Worm (Caenorhabditis elegans): ENCODE data around the gene mrpl-22.

Gene mrpl-22

ce11 chrIII:10580206-10580605 lies 35.1 kb upstream of the mrpl-22 start:
- TF ChIP-seq snpc-4 (tag; optimal IDR thresholded peaks at IDR 0.05) (peak; percentile 19), efl-1 (optimal IDR thresholded peaks at IDR 0.05) (no peak), efl-1 (GFP tag; optimal IDR thresholded peaks at IDR 0.05 in 1 of 2) (peak in 1 of 2 experiments; percentile 74), lin-14 (GFP tag; optimal IDR thresholded peaks at IDR 0.05) (peak; percentile 41), grh-1 (GFP tag; IDR thresholded peaks at IDR 0.05) (no peak), rnt-1 (tag; optimal IDR thresholded peaks at IDR 0.05) (no peak), egl-27 (tag; optimal IDR thresholded peaks at IDR 0.05) (no peak), mep-1 (tag; optimal IDR thresholded peaks at IDR 0.05) (no peak), nhr-20 (tag; optimal IDR thresholded peaks at IDR 0.05) (no peak)

- TF ChIP-seq elt-3 (tag; optimal IDR thresholded peaks at IDR 0.05) (no peak), C34B4.2 (tag; optimal IDR thresholded peaks at IDR 0.05) (no peak), fkh-10 (GFP tag; optimal IDR thresholded peaks at IDR 0.05) (peak; percentile 40)
These were observed 31.8 kb upstream of the mrpl-22 start for ce11 chrIII:10583483-10583882.

- no peak for TF ChIP-seq nhr-28 (tag; optimal IDR thresholded peaks at IDR 0.05)
- no peak for TF ChIP-seq efl-3 (GFP tag; optimal IDR thresholded peaks at IDR 0.05)
- no peak for TF ChIP-seq snu-23 (GFP tag; optimal IDR thresholded peaks at IDR 0.05)
- TF ChIP-seq ceh-63 (GFP tag; optimal IDR thresholded peaks at IDR 0.05) = no peak
- no peak for TF ChIP-seq ama-1 (optimal IDR thresholded peaks at IDR 0.05)
- no peak for TF ChIP-seq grh-1 (GFP tag; IDR thresholded peaks at IDR 0.05)
- no peak for TF ChIP-seq aly-2 (tag; optimal IDR thresholded peaks at IDR 0.05)
- TF ChIP-seq mep-1 (tag; optimal IDR thresholded peaks at IDR 0.05) = no peak
- TF ChIP-seq unc-86 (tag; optimal IDR thresholded peaks at IDR 0.05) = no peak
These were observed 29.0 kb upstream of the mrpl-22 start, which contains the start of gene Y45F3A.5 for ce11 chrIII:10586243-10586642. Gene Y45F3A.5, minus strand, starts transcription at chrIII:10586343.

DNA sequence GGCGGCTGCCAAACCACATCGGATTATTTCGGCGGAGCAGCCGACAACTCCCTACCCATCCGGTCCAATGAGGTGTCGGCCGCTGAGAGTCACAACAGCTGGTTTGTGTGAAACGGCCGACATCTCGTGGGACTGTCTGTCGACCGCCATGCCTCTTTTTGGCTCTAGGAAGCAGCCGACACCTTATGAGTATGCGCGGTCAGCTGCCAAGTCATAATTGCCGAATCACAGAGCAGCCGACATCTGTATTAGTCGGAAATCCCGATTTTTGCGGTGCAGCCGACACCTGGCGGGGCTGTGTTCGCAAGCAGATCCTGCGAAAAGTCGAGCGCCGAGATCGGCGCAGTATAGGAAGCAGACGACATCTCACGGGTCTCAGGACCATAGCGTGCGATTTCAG lies 23.2 kb upstream of the mrpl-22 start:
- TF ChIP-seq tlp-1 (tag; optimal IDR thresholded peaks at IDR 0.05) (no peak), ceh-82 (tag; optimal IDR thresholded peaks at IDR 0.05) (no peak), lin-13 (GFP tag; optimal IDR thresholded peaks at IDR 0.05) (no peak), ztf-11 (tag; optimal IDR thresholded peaks at IDR 0.05) (no peak), zip-4 (GFP tag; optimal IDR thresholded peaks at IDR 0.05) (no peak), ceh-90 (tag; optimal IDR thresholded peaks at IDR 0.05) (no peak), nhr-77 (tag; optimal IDR thresholded peaks at IDR 0.05) (no peak), C04F5.9 (tag; optimal IDR thresholded peaks at IDR 0.05) (no peak), aha-1 (tag; optimal IDR thresholded peaks at IDR 0.05) (no peak), irx-1 (tag; optimal IDR thresholded peaks at IDR 0.05) (no peak)

DNA sequence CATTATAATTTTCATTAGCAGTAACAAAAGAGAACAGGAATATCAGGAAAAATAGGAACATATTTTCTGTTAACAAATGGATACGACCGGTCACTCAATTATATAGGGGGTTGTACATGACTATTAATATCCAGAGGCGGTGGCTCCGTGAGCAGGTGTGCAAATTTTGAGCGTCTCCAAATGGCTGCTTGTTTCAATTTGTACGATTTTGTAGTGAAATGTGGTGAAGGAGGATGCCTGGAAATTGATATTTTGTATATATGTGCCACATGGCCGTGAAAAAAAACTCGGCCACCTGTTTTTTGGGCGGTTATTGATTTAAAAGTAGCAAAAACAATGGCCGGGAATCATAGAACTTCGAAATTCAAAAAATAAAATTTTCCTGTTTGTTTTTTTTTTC lies 22.5 kb upstream of the mrpl-22 start, which contains the start of gene Y45F3A.8:
Gene Y45F3A.8 (minus strand): TSS at position 101 of the 400 bp plus-strand sequence.
- TF ChIP-seq mef-2 (tag; optimal IDR thresholded peaks at IDR 0.05) = no peak
- TF ChIP-seq egl-27 (tag; optimal IDR thresholded peaks at IDR 0.05) = no peak
- no peak for TF ChIP-seq ceh-82 (tag; optimal IDR thresholded peaks at IDR 0.05)
- TF ChIP-seq rnt-1 (tag; optimal IDR thresholded peaks at IDR 0.05) = no peak
- no peak for TF ChIP-seq hlh-17 (GFP tag; optimal IDR thresholded peaks at IDR 0.05; ENCODE audit: borderline replicate concordance)
- no peak for TF ChIP-seq pag-3 (tag; optimal IDR thresholded peaks at IDR 0.05; ENCODE audit: borderline replicate concordance, insufficient read depth)

ce11 chrIII:10595066-10595465 lies 20.2 kb upstream of the mrpl-22 start, which contains the start of gene Y45F3A.9:
Gene Y45F3A.9, minus strand, starts transcription at chrIII:10595166.
- TF ChIP-seq nhr-20 (tag; optimal IDR thresholded peaks at IDR 0.05) (no peak), swsn-7 (tag; optimal IDR thresholded peaks at IDR 0.05) (no peak), tbx-2 (tag; optimal IDR thresholded peaks at IDR 0.05) (no peak), snu-23 (GFP tag; optimal IDR thresholded peaks at IDR 0.05) (no peak), fos-1 (tag; optimal IDR thresholded peaks at IDR 0.05) (no peak), fkh-8 (tag; optimal IDR thresholded peaks at IDR 0.05) (no peak), efl-1 (optimal IDR thresholded peaks at IDR 0.05) (no peak), efl-1 (GFP tag; optimal IDR thresholded peaks at IDR 0.05 in 1 of 2) (no peak), unc-98 (GFP tag; IDR thresholded peaks at IDR 0.05) (no peak), mab-9 (GFP tag; IDR thresholded peaks at IDR 0.05) (no peak), nhr-47 (tag; optimal IDR thresholded peaks at IDR 0.05) (no peak), ceh-90 (tag; optimal IDR thresholded peaks at IDR 0.05) (no peak), Y116A8C.19 (tag; optimal IDR thresholded peaks at IDR 0.05; ENCODE audit: borderline replicate concordance) (no peak), hpl-2 (GFP tag; optimal IDR thresholded peaks at IDR 0.05) (no peak), nhr-77 (tag; optimal IDR thresholded peaks at IDR 0.05) (no peak), mef-2 (tag; optimal IDR thresholded peaks at IDR 0.05) (no peak), unc-86 (tag; optimal IDR thresholded peaks at IDR 0.05) (no peak), fkh-4 (tag; optimal IDR thresholded peaks at IDR 0.05; ENCODE audit: borderline replicate concordance) (no peak), skn-1 (tag; optimal IDR thresholded peaks at IDR 0.05) (no peak)

All from whole organism, L1 larva.